Fruit fly (Drosophila melanogaster) S2 (cell line): ENCODE results near the gene CG7394.

Experiments
- CG8478 ChIP-seq: fragments of >200 bp; optimal IDR thresholded peaks from 2 replicates; lab custom pipeline; 2018
- CTCF ChIP-seq, 2 experiments: fragments of >200 bp; optimal IDR thresholded peaks; 2 replicates each; lab custom pipeline; 2018

DNA sequence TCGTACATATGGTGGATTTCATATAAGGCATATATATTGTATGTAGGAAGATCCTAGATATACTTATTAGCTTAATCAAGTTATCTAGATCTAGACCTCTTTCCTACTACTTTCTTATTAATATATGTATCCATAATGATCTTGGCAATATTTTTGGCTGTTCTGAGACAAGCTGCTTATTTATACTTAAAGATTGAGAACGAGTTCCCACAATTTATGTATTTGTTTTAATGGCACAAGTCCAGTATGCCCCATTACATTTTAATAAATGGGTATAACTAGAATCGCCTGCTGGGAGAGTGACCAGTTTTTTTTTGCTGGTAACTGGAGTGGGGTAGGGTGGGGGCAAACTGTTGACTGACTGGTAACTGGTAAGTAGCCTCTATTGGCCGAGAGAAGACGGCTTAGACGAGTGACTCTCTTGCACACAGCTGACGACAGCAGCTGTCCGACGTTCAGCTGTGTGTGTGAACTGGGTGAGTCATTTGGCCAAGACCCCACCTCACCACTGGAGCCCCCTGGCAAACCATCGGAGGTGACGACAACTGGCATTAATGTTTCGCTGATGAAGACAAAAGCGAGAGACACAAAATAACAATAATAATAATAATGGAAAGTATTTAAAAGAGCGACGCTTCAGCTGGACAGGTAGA lies 24.9 kb upstream of the CG7394 start:
- TF ChIP-seq CG8478 (no peak), CTCF (optimal IDR thresholded peaks at IDR 0.05; lab: Kevin White, UChicago) (no peak)
